In the genomic region with DNA sequence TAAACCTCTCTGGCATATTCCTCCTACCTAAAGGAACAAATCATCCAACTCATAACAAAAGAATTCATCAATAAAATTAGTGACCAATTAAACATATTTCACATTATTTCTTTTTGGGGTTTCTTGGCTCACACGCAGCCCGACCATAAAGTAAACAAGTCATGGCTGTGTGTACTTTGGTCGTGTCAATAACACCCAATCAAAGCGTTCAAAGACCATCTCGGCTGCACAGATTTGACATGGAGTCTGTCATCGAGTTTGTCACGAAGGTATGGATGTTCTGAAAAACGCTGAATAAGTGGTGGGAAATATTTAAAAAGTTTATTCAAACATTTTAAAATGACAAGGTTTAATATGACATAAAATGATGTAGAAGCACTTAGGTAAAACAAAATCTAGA, we compare ENCODE assay signal across 4 fruit fly cellular contexts.
A peak's percentile ranks its signal among the peaks of the same experiment; 100 is the strongest.
TF ChIP-seq lines count a peak whose summit lies in the region.

No protein-coding gene starts in this region.

- TF ChIP-seq CTCF in whole organism, embryonic (GFP tag; optimal IDR thresholded peaks at IDR 0.05; lab: Kevin White, UChicago), result no peak

TF ChIP-seq in whole organism, adult, 20 proteins besides CTCF, POLR2A, EP300 and RAD21:
- TF ChIP-seq cnc (optimal IDR thresholded peaks at IDR 0.05; lab: Kevin White, UChicago) (no peak), kay (GFP tag; lab: Kevin White, UChicago; ENCODE audit: borderline replicate concordance) (peak; percentile 59), CG12768 (GFP tag; optimal IDR thresholded peaks at IDR 0.05; lab: Kevin White, UChicago) (no peak)

TF ChIP-seq in whole organism, embryonic, 481 proteins besides CTCF, POLR2A, EP300 and RAD21 (continues in another document):
- TF ChIP-seq CkIIα-i1 (GFP tag; IDR thresholded peaks at IDR 0.05; lab: Robert Waterston, UW) (no peak), Xrp1 (GFP tag; IDR thresholded peaks at IDR 0.05; lab: Robert Waterston, UW) (peak; percentile 66), Bdp1 (GFP tag; optimal IDR thresholded peaks at IDR 0.05; lab: Kevin White, UChicago) (peak; percentile 38), vvl (GFP tag; IDR thresholded peaks at IDR 0.05; lab: Robert Waterston, UW) (no peak; the same call in 1 of the 2 replicates), unpg (GFP tag; optimal IDR thresholded peaks at IDR 0.05; lab: Kevin White, UChicago) (peak; percentile 33), CG1603 (tag; optimal IDR thresholded peaks at IDR 0.05; lab: Kevin White, UChicago) (peak; percentile 43), CG14965 (GFP tag; optimal IDR thresholded peaks at IDR 0.05; lab: Kevin White, UChicago; ENCODE audit: borderline replicate concordance) (no peak), Ptx1 (GFP tag; IDR thresholded peaks at IDR 0.05; lab: Robert Waterston, UW) (no peak), sqz (GFP tag; optimal IDR thresholded peaks at IDR 0.05; lab: Kevin White, UChicago) (peak; percentile 34), ro (GFP tag; IDR thresholded peaks at IDR 0.05; lab: Robert Waterston, UW) (no peak), CG17612 (GFP tag; IDR thresholded peaks at IDR 0.05; lab: Robert Waterston, UW) (peak; percentile 38; the same call in 1 of the 2 replicates), shn (GFP tag; optimal IDR thresholded peaks at IDR 0.05; lab: Kevin White, UChicago) (peak; percentile 31), CG9876 (GFP tag; optimal IDR thresholded peaks at IDR 0.05; lab: Kevin White, UChicago) (peak; percentile 13), pho (GFP tag; optimal IDR thresholded peaks at IDR 0.05; lab: Kevin White, UChicago) (no peak), BEAF-32 (GFP tag; optimal IDR thresholded peaks at IDR 0.05; lab: Kevin White, UChicago) (no peak), CG34224 (GFP tag; IDR thresholded peaks at IDR 0.05; lab: Robert Waterston, UW; ENCODE audit: partially characterized antibody) (no peak), gt (GFP tag; IDR thresholded peaks at IDR 0.05; lab: Robert Waterston, UW) (no peak), gce (GFP tag; IDR thresholded peaks at IDR 0.05; lab: Robert Waterston, UW) (peak; percentile 67; the same call in 1 of the 3 replicates), CG13624 (GFP tag; optimal IDR thresholded peaks at IDR 0.05; lab: Kevin White, UChicago) (peak; percentile 1), Neu2 (GFP tag; optimal IDR thresholded peaks at IDR 0.05; lab: Kevin White, UChicago; ENCODE audit: borderline replicate concordance) (no peak), chif (GFP tag; optimal IDR thresholded peaks at IDR 0.05; lab: Kevin White, UChicago) (peak in 1 of 2 experiments; percentile 43), fd96Cb (tag; optimal IDR thresholded peaks at IDR 0.05; lab: Kevin White, UChicago) (peak; percentile 27), CG13424 (tag; optimal IDR thresholded peaks at IDR 0.05; lab: Kevin White, UChicago) (peak; percentile 53), Oaz (GFP tag; IDR thresholded peaks at IDR 0.05; lab: Robert Waterston, UW) (no peak), bigmax (GFP tag; optimal IDR thresholded peaks at IDR 0.05; lab: Kevin White, UChicago) (no peak), Trl (optimal IDR thresholded peaks at IDR 0.05; lab: Kevin White, UChicago) (no peak), Trl (GFP tag; optimal IDR thresholded peaks at IDR 0.05; lab: Kevin White, UChicago) (peak; percentile 32)

TF ChIP-seq in whole organism, prepupa, 60 proteins besides CTCF, POLR2A, EP300 and RAD21:
- TF ChIP-seq CG8632 (GFP tag; optimal IDR thresholded peaks at IDR 0.05; lab: Kevin White, UChicago) (no peak), Hr39 (GFP tag; optimal IDR thresholded peaks at IDR 0.05; lab: Kevin White, UChicago) (peak; percentile 8), fkh (GFP tag; optimal IDR thresholded peaks at IDR 0.05; lab: Kevin White, UChicago) (peak; percentile 53), vri (GFP tag; optimal IDR thresholded peaks at IDR 0.05; lab: Kevin White, UChicago) (no peak), CG7368 (GFP tag; optimal IDR thresholded peaks at IDR 0.05; lab: Kevin White, UChicago) (no peak), esn (GFP tag; optimal IDR thresholded peaks at IDR 0.05; lab: Kevin White, UChicago) (no peak)

TF ChIP-seq in whole organism, wandering third instar larva, 38 proteins besides CTCF, POLR2A, EP300 and RAD21:
- TF ChIP-seq HLH106 (tag; optimal IDR thresholded peaks at IDR 0.05; lab: Kevin White, UChicago) (peak; percentile 15), ey (GFP tag; optimal IDR thresholded peaks at IDR 0.05; lab: Kevin White, UChicago) (peak; percentile 7), Hnf4 (GFP tag; optimal IDR thresholded peaks at IDR 0.05; lab: Kevin White, UChicago) (peak; percentile 45), Hr78 (GFP tag; optimal IDR thresholded peaks at IDR 0.05; lab: Kevin White, UChicago) (no peak)
TF ChIP-seq in whole organism, wandering third instar larva: peak in this region for 3.
